Worm (Caenorhabditis elegans): Measurements from ENCODE around the gene fbxa-88.

fbxa-88 gene

ce11 chrV:16165936-16166335, 23.0 kb upstream of the fbxa-88 start, which contains the start of gene str-108:
Gene str-108, plus strand, starts transcription at chrV:16166236.
- TF ChIP-seq zip-8 (tag; optimal IDR thresholded peaks at IDR 0.05): no peak

- TF ChIP-seq sptf-1 (tag; optimal IDR thresholded peaks at IDR 0.05) (no peak), cnd-1 (tag; optimal IDR thresholded peaks at IDR 0.05) (no peak), ceh-39 (tag; optimal IDR thresholded peaks at IDR 0.05) (no peak)
Observed at ce11 chrV:16163719-16164118, 20.8 kb upstream of the fbxa-88 start, which contains the start of gene F10A3.12. Gene F10A3.12, plus strand, starts transcription at chrV:16164019.

- no peak for TF ChIP-seq unc-62 (GFP tag; optimal IDR thresholded peaks at IDR 0.05)
- TF ChIP-seq mab-5 (tag; optimal IDR thresholded peaks at IDR 0.05): no peak
- TF ChIP-seq drap-1 (GFP tag; optimal IDR thresholded peaks at IDR 0.05): no peak
- TF ChIP-seq nhr-237 (tag; optimal IDR thresholded peaks at IDR 0.05): no peak
- TF ChIP-seq mls-2 (tag; optimal IDR thresholded peaks at IDR 0.05): no peak
- TF ChIP-seq pha-4 (tag; optimal IDR thresholded peaks at IDR 0.05): no peak
- no peak for TF ChIP-seq flh-1 (GFP tag; optimal IDR thresholded peaks at IDR 0.05)
- no peak for TF ChIP-seq lsy-2 (tag; optimal IDR thresholded peaks at IDR 0.05)
Observed at ce11 chrV:16162124-16162735, 19.3 kb upstream of the fbxa-88 start, which contains the start of the genes str-109 and F10A3.11. Gene str-109, minus strand, starts transcription at chrV:16162224. Gene F10A3.11, plus strand, starts transcription at chrV:16162685.

ce11 chrV:16160087-16160486, 17.2 kb upstream of the fbxa-88 start:
- no peak for TF ChIP-seq unc-120 (tag; optimal IDR thresholded peaks at IDR 0.05; ENCODE audit: poor library complexity, severe bottlenecking)
- no peak for TF ChIP-seq drap-1 (GFP tag; optimal IDR thresholded peaks at IDR 0.05)
- TF ChIP-seq snpc-4 (tag; optimal IDR thresholded peaks at IDR 0.05): no peak
- TF ChIP-seq mep-1 (tag; optimal IDR thresholded peaks at IDR 0.05): no peak
- TF ChIP-seq ceh-39 (tag; optimal IDR thresholded peaks at IDR 0.05): no peak
- TF ChIP-seq bed-3 (GFP tag; optimal IDR thresholded peaks at IDR 0.05): no peak
- no peak for TF ChIP-seq mls-2 (tag; optimal IDR thresholded peaks at IDR 0.05)
- no peak for TF ChIP-seq sptf-1 (tag; optimal IDR thresholded peaks at IDR 0.05)
- TF ChIP-seq nhr-2 (tag; optimal IDR thresholded peaks at IDR 0.05): no peak
- no peak for TF ChIP-seq unc-39 (tag; optimal IDR thresholded peaks at IDR 0.05)
- TF ChIP-seq zip-8 (tag; optimal IDR thresholded peaks at IDR 0.05): no peak
- no peak for TF ChIP-seq flh-1 (GFP tag; optimal IDR thresholded peaks at IDR 0.05)
- no peak for TF ChIP-seq nhr-76 (tag; optimal IDR thresholded peaks at IDR 0.05)
- TF ChIP-seq ceh-43 (GFP tag; optimal IDR thresholded peaks at IDR 0.05): no peak
- TF ChIP-seq elt-3 (tag; optimal IDR thresholded peaks at IDR 0.05): no peak

ce11 chrV:16159594-16159993, 16.7 kb upstream of the fbxa-88 start, which contains the start of gene F10A3.17:
Gene F10A3.17, minus strand, starts transcription at chrV:16159694.
- no peak for TF ChIP-seq lsy-2 (tag; optimal IDR thresholded peaks at IDR 0.05)

ce11 chrV:16158391-16158790, 15.5 kb upstream of the fbxa-88 start, which contains the start of gene str-99:
Gene str-99, minus strand, starts transcription at chrV:16158491.
- TF ChIP-seq ceh-43 (GFP tag; optimal IDR thresholded peaks at IDR 0.05) (no peak), nhr-12 (tag; optimal IDR thresholded peaks at IDR 0.05) (no peak), M03D4.4 (tag; optimal IDR thresholded peaks at IDR 0.05) (no peak), snpc-4 (tag; optimal IDR thresholded peaks at IDR 0.05) (no peak), blmp-1 (tag; optimal IDR thresholded peaks at IDR 0.05) (no peak), zip-8 (tag; optimal IDR thresholded peaks at IDR 0.05) (no peak), unc-62 (GFP tag; optimal IDR thresholded peaks at IDR 0.05) (no peak), ceh-39 (tag; optimal IDR thresholded peaks at IDR 0.05) (no peak), mls-2 (tag; optimal IDR thresholded peaks at IDR 0.05) (no peak)

ce11 chrV:16155111-16155510, 12.2 kb upstream of the fbxa-88 start, which contains the start of gene str-97:
Gene str-97, minus strand, starts transcription at chrV:16155211.
- TF ChIP-seq sem-2 (GFP tag; optimal IDR thresholded peaks at IDR 0.05): no peak
- no peak for TF ChIP-seq snpc-4 (tag; optimal IDR thresholded peaks at IDR 0.05)
- TF ChIP-seq elt-1 (tag; optimal IDR thresholded peaks at IDR 0.05; ENCODE audit: borderline replicate concordance, insufficient read depth): no peak
- no peak for TF ChIP-seq ceh-43 (GFP tag; optimal IDR thresholded peaks at IDR 0.05)
- no peak for TF ChIP-seq zip-8 (tag; optimal IDR thresholded peaks at IDR 0.05)
- no peak for TF ChIP-seq lin-13 (tag; optimal IDR thresholded peaks at IDR 0.05)
- no peak for TF ChIP-seq M03D4.4 (tag; optimal IDR thresholded peaks at IDR 0.05)
- TF ChIP-seq nhr-28 (tag; optimal IDR thresholded peaks at IDR 0.05): no peak
- TF ChIP-seq sptf-1 (tag; optimal IDR thresholded peaks at IDR 0.05): no peak
